Worm (Caenorhabditis elegans): ENCODE results near the gene nspb-8.
A peak's percentile ranks its signal among the peaks of the same experiment; 100 is the strongest.

nspb-8 gene

DNA sequence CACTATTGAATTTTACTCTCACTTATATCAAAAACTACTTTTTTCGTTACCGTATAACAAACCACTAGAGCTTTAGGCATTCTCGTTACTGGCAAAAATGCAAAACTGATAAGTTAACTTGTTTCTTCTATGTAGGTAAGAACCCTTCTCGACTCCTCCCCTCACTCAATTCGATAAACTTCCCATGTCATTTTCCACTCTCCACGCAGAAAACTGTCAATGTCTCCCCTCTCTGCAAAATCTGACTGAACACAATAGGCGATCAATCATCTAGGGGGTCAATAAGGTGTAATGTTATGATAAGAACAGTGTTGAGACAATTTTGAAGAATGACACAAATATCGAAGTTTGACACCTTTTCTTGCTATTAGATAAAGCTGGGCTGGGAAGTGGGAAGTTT, 38.3 kb upstream of the nspb-8 start:
- no peak for TF ChIP-seq akir-1 (GFP tag; optimal IDR thresholded peaks at IDR 0.05)
- no peak for TF ChIP-seq ets-4 (GFP tag; optimal IDR thresholded peaks at IDR 0.05)
- TF ChIP-seq cebp-2 (GFP tag; IDR thresholded peaks at IDR 0.05) = no peak
- no peak for TF ChIP-seq C06A6.2 (GFP tag; conservative IDR thresholded peaks at IDR 0.05)
- no peak for TF ChIP-seq pha-4 (tag; optimal IDR thresholded peaks at IDR 0.05)
- no peak for TF ChIP-seq madf-6 (GFP tag; IDR thresholded peaks at IDR 0.05)
- no peak for TF ChIP-seq ztf-18 (tag; optimal IDR thresholded peaks at IDR 0.05)
- TF ChIP-seq F52B5.7 (tag; optimal IDR thresholded peaks at IDR 0.05) = no peak

DNA sequence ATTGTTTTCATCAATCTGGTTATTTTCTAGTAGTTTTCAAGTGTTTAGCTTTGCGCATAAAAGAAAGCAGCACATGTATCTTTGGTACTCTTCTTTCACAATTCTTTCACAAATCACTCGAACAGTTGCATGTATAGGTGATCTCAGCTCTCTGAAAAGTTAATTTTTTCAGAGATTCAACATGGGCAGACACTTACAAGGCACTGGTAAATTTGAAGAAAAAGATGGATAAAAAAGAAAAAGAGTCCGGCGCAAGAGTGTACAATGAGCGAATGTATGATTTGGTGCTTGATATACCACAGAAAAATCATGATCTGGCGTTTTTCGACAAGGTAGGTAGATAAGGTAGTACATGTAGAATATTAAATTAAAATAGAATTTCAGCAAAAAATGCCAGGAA, 37.7 kb upstream of the nspb-8 start:
- TF ChIP-seq unc-130 (GFP tag; optimal IDR thresholded peaks at IDR 0.05) = no peak
- TF ChIP-seq F22D6.2 (tag; optimal IDR thresholded peaks at IDR 0.05) = no peak
- TF ChIP-seq xnd-1 (tag; optimal IDR thresholded peaks at IDR 0.05) = no peak
- no peak for TF ChIP-seq sdz-38 (tag; optimal IDR thresholded peaks at IDR 0.05)
- TF ChIP-seq hrde-1 (tag; optimal IDR thresholded peaks at IDR 0.05; ENCODE audit: borderline replicate concordance) = no peak
- TF ChIP-seq D2030.7 (GFP tag; IDR thresholded peaks at IDR 0.05) = no peak
- no peak for TF ChIP-seq madf-6 (GFP tag; IDR thresholded peaks at IDR 0.05)

DNA sequence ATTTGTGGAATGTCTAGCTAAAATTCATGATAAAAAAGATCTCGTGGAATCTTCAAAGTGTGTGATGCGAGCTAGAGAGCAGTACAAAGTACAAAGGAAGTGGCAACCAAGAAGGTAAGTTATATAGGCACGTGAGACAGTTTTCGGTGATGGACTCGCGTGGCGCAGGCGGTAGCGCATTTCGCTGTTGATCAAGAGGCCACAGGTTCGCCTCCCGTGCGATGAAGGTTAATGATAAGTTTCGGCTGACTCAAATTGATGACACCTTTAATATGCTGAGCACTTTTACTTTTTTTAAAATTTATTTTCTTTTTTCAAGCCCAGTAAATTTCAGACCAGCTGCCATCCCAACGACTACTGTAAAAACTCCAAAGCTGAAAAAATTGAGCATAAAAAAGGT, 36.5 kb upstream of the nspb-8 start:
- peak; percentile 21 for TF ChIP-seq tlf-1 (GFP tag; optimal IDR thresholded peaks at IDR 0.05)
- peak; percentile 60; the same call in 1 of the 2 replicates for TF ChIP-seq hsf-1 (GFP tag; IDR thresholded peaks at IDR 0.05)
- TF ChIP-seq nhr-179 (tag; optimal IDR thresholded peaks at IDR 0.05) = peak; percentile 3
- peak; percentile 4 for TF ChIP-seq fkh-3 (tag; optimal IDR thresholded peaks at IDR 0.05)
- no peak for TF ChIP-seq tbx-9 (tag; optimal IDR thresholded peaks at IDR 0.05; ENCODE audit: borderline replicate concordance)
- TF ChIP-seq ztf-28 (GFP tag; IDR thresholded peaks at IDR 0.05) = peak; percentile 50; the same call in 1 of the 2 replicates
- TF ChIP-seq attf-5 (GFP tag; optimal IDR thresholded peaks at IDR 0.05) = peak; percentile 49
- 0 out of 2 replicates have a peak, but pooled peaks have one; percentile 25 for TF ChIP-seq hmg-20 (GFP tag; IDR thresholded peaks at IDR 0.05)
- TF ChIP-seq C17E4.6 (GFP tag; IDR thresholded peaks at IDR 0.05) = 0 out of 2 replicates have a peak, but pooled peaks have one; percentile 15
- no peak for TF ChIP-seq madf-3 (GFP tag; IDR thresholded peaks at IDR 0.05)
- TF ChIP-seq sptf-2 (GFP tag; optimal IDR thresholded peaks at IDR 0.05) = peak; percentile 8
- TF ChIP-seq hrde-1 (tag; optimal IDR thresholded peaks at IDR 0.05; ENCODE audit: borderline replicate concordance) = peak; percentile 40
- 0 out of 2 replicates have a peak, but pooled peaks have one; percentile 16 for TF ChIP-seq Y95B8A.8 (GFP tag; IDR thresholded peaks at IDR 0.05)
- 0 out of 2 replicates have a peak, but pooled peaks have one; percentile 30 for TF ChIP-seq egrh-3 (GFP tag; IDR thresholded peaks at IDR 0.05)
- peak; percentile 44 for TF ChIP-seq lsl-1 (GFP tag; optimal IDR thresholded peaks at IDR 0.05)
- 0 out of 2 replicates have a peak, but pooled peaks have one; percentile 28 for TF ChIP-seq F33H1.4 (GFP tag; IDR thresholded peaks at IDR 0.05)
- peak; percentile 69 for TF ChIP-seq zim-3 (tag; optimal IDR thresholded peaks at IDR 0.05)
- peak; percentile 64; the same call in 1 of the 2 replicates for TF ChIP-seq bed-2 (GFP tag; IDR thresholded peaks at IDR 0.05)
- TF ChIP-seq nhr-80 (tag; optimal IDR thresholded peaks at IDR 0.05) = peak; percentile 30
- peak; percentile 75 for TF ChIP-seq B0261.1 (tag; optimal IDR thresholded peaks at IDR 0.05)
- peak; percentile 41 for TF ChIP-seq madf-10 (tag; optimal IDR thresholded peaks at IDR 0.05)
- TF ChIP-seq repo-1 (tag; optimal IDR thresholded peaks at IDR 0.05) = peak; percentile 57
- peak; percentile 73 for TF ChIP-seq hlh-12 (tag; optimal IDR thresholded peaks at IDR 0.05)
- 0 out of 2 replicates have a peak, but pooled peaks have one; percentile 28 for TF ChIP-seq hlh-26 (GFP tag; conservative IDR thresholded peaks at IDR 0.05)
- TF ChIP-seq egl-18 (GFP tag; IDR thresholded peaks at IDR 0.05) = 0 out of 2 replicates have a peak, but pooled peaks have one; percentile 20
- TF ChIP-seq F39B2.1 (GFP tag; IDR thresholded peaks at IDR 0.05) = no peak
- TF ChIP-seq somi-1 (GFP tag; optimal IDR thresholded peaks at IDR 0.05) = peak; percentile 15
- TF ChIP-seq ceh-91 (GFP tag; IDR thresholded peaks at IDR 0.05) = no peak
- no peak for TF ChIP-seq F55B11.4 (tag; optimal IDR thresholded peaks at IDR 0.05; ENCODE audit: borderline replicate concordance, insufficient read depth)
- peak; percentile 5 for TF ChIP-seq ceh-79 (tag; optimal IDR thresholded peaks at IDR 0.05)
- 0 out of 2 replicates have a peak, but pooled peaks have one; percentile 68 for TF ChIP-seq nhr-120 (GFP tag; IDR thresholded peaks at IDR 0.05)
- TF ChIP-seq ztf-6 (GFP tag; IDR thresholded peaks at IDR 0.05) = 0 out of 2 replicates have a peak, but pooled peaks have one; percentile 67
- no peak for TF ChIP-seq F10E7.11 (tag; optimal IDR thresholded peaks at IDR 0.05)

Measured in whole organism, young adult.